Worm (Caenorhabditis elegans): ENCODE measurements around the gene srsx-10.

ce11 chrV:4964671-4965420, 9.7 kb downstream of the srsx-10 start:
- TF ChIP-seq flt-1 (GFP tag; IDR thresholded peaks at IDR 0.05) (no peak), T22C8.4 (GFP tag; IDR thresholded peaks at IDR 0.05) (no peak), ztf-29 (GFP tag; IDR thresholded peaks at IDR 0.05) (no peak), cog-1 (tag; optimal IDR thresholded peaks at IDR 0.05) (no peak), ztf-23 (GFP tag; IDR thresholded peaks at IDR 0.05) (no peak), med-1 (GFP tag; optimal IDR thresholded peaks at IDR 0.05; ENCODE audit: insufficient read depth) (no peak), ref-1 (GFP tag; conservative IDR thresholded peaks at IDR 0.05) (no peak), klf-2 (GFP tag; conservative IDR thresholded peaks at IDR 0.05) (no peak), tab-1 (GFP tag; IDR thresholded peaks at IDR 0.05) (no peak)
